Worm (Caenorhabditis elegans): ENCODE data around the gene lgc-44.

The lgc-44 gene

ce11 chrV:11627837-11628236 lies 44.6 kb downstream of the lgc-44 start:
- no peak for TF ChIP-seq lim-7 (GFP tag; IDR thresholded peaks at IDR 0.05)
- no peak for TF ChIP-seq saeg-2 (GFP tag; IDR thresholded peaks at IDR 0.05)
- no peak for TF ChIP-seq madf-5 (GFP tag; IDR thresholded peaks at IDR 0.05)
- no peak for TF ChIP-seq F49E8.2 (tag; optimal IDR thresholded peaks at IDR 0.05; ENCODE audit: borderline replicate concordance)
- TF ChIP-seq aha-1 (tag): peak; percentile 41
- TF ChIP-seq hlh-11 (tag; optimal IDR thresholded peaks at IDR 0.05): no peak
- no peak for TF ChIP-seq F26F4.8 (GFP tag; conservative IDR thresholded peaks at IDR 0.05)
- TF ChIP-seq ceh-28 (tag; optimal IDR thresholded peaks at IDR 0.05): no peak
- no peak for TF ChIP-seq lin-39 (tag; optimal IDR thresholded peaks at IDR 0.05)
- TF ChIP-seq ceh-20 (GFP tag; IDR thresholded peaks at IDR 0.05): no peak
- TF ChIP-seq lin-38 (GFP tag; IDR thresholded peaks at IDR 0.05): no peak
- no peak for TF ChIP-seq ceh-44 (GFP tag; IDR thresholded peaks at IDR 0.05)
- TF ChIP-seq Y75B8A.6 (GFP tag; IDR thresholded peaks at IDR 0.05): no peak
- TF ChIP-seq nhr-25 (tag; optimal IDR thresholded peaks at IDR 0.05; ENCODE audit: borderline replicate concordance, insufficient read depth): no peak
- no peak for TF ChIP-seq daf-16 (GFP tag; optimal IDR thresholded peaks at IDR 0.05)
- TF ChIP-seq daf-16 (tag; optimal IDR thresholded peaks at IDR 0.05): peak; percentile 73
- no peak for TF ChIP-seq aly-2 (tag; optimal IDR thresholded peaks at IDR 0.05)
- TF ChIP-seq Y48G9A.11 (GFP tag; IDR thresholded peaks at IDR 0.05): no peak
- TF ChIP-seq nhr-237 (tag; optimal IDR thresholded peaks at IDR 0.05): no peak
- no peak for TF ChIP-seq hif-1 (tag; optimal IDR thresholded peaks at IDR 0.05)
- TF ChIP-seq unc-130 (GFP tag; optimal IDR thresholded peaks at IDR 0.05): no peak
- TF ChIP-seq zip-2 (tag; optimal IDR thresholded peaks at IDR 0.05): no peak
- TF ChIP-seq egl-43 (GFP tag; IDR thresholded peaks at IDR 0.05): no peak
- TF ChIP-seq nhr-102 (tag; optimal IDR thresholded peaks at IDR 0.05): no peak
- no peak for TF ChIP-seq duxl-1 (tag; optimal IDR thresholded peaks at IDR 0.05; ENCODE audit: poor library complexity)
- TF ChIP-seq nhr-42 (GFP tag; IDR thresholded peaks at IDR 0.05): no peak
- no peak for TF ChIP-seq lir-3 (tag; optimal IDR thresholded peaks at IDR 0.05)
- no peak for TF ChIP-seq T26A8.4 (GFP tag; IDR thresholded peaks at IDR 0.05)
- no peak for TF ChIP-seq pqm-1 (tag; optimal IDR thresholded peaks at IDR 0.05)
- no peak for TF ChIP-seq ceh-82 (tag; optimal IDR thresholded peaks at IDR 0.05)
- TF ChIP-seq lin-1 (GFP tag; IDR thresholded peaks at IDR 0.05): no peak
- TF ChIP-seq zfp-3 (GFP tag; conservative IDR thresholded peaks at IDR 0.05): no peak
- TF ChIP-seq nhr-6 (tag; optimal IDR thresholded peaks at IDR 0.05): no peak
- no peak for TF ChIP-seq jun-1 (tag; optimal IDR thresholded peaks at IDR 0.05)
- no peak for TF ChIP-seq fkh-10 (GFP tag; optimal IDR thresholded peaks at IDR 0.05)
- TF ChIP-seq lin-15B (tag; optimal IDR thresholded peaks at IDR 0.05): no peak
- peak; percentile 6 for TF ChIP-seq nhr-28 (tag; optimal IDR thresholded peaks at IDR 0.05)
- 0 out of 2 replicates have a peak, but pooled peaks have one; percentile 18 for TF ChIP-seq php-3 (GFP tag; IDR thresholded peaks at IDR 0.05)
- TF ChIP-seq mxl-2 (GFP tag; conservative IDR thresholded peaks at IDR 0.05): no peak
- peak; percentile 56 for TF ChIP-seq dve-1 (tag; optimal IDR thresholded peaks at IDR 0.05; ENCODE audit: insufficient read depth)
- TF ChIP-seq mxl-3 (GFP tag; optimal IDR thresholded peaks at IDR 0.05): no peak

- no peak for TF ChIP-seq unc-130 (GFP tag; optimal IDR thresholded peaks at IDR 0.05)
- TF ChIP-seq unc-62 (GFP tag; optimal IDR thresholded peaks at IDR 0.05 in 1 of 2): peak in 1 of 2 experiments; percentile 31
- TF ChIP-seq unc-62 (tag; optimal IDR thresholded peaks at IDR 0.05): no peak
These were observed 47.4 kb downstream of the lgc-44 start for ce11 chrV:11624954-11625353.

Data from whole organism, L4 larva.